Worm (Caenorhabditis elegans) whole organism, early embryonic: ENCODE measurements around the gene C54F6.19.

ENCODE experiments used
- B0310.2 ChIP-seq: sonication (generic microtip); optimal IDR thresholded peaks from 2 replicates; lab custom pipeline; 2016; ENCODE audit warnings: mild to moderate bottlenecking, missing genetic modification characterization, missing compliant biosample characterization
- F13C5.2 ChIP-seq: sonication (generic microtip); optimal IDR thresholded peaks from 2 replicates; lab custom pipeline; 2017; ENCODE audit warnings: mild to moderate bottlenecking, missing genetic modification characterization, inconsistent platforms, missing compliant biosample characterization
- ama-1 ChIP-seq: fragments of 150-350 bp; optimal IDR thresholded peaks from 2 replicates; lab custom pipeline; 2014
- ceh-13 ChIP-seq: fragments of 200-800 bp; sonication (Bioruptor generic); optimal IDR thresholded peaks from 2 replicates; lab custom pipeline; 2018; ENCODE audit warnings: mild to moderate bottlenecking, missing genetic modification characterization, missing compliant biosample characterization
- ets-7 ChIP-seq: sonication (generic microtip); optimal IDR thresholded peaks from 2 replicates; lab custom pipeline; 2016; ENCODE audit warnings: missing genotype, missing genetic modification characterization, missing compliant biosample characterization
- hmg-4 ChIP-seq: fragments of 200-800 bp; sonication (Bioruptor generic); optimal IDR thresholded peaks from 2 replicates; lab custom pipeline; 2018; ENCODE audit warnings: mild to moderate bottlenecking, missing genetic modification characterization, missing compliant biosample characterization
- hnd-1 ChIP-seq: sonication (generic microtip); optimal IDR thresholded peaks from 2 replicates; lab custom pipeline; 2016; ENCODE audit warnings: missing genetic modification characterization, missing compliant biosample characterization
- scrt-1 ChIP-seq: fragments of 200-800 bp; sonication (Bioruptor generic); IDR thresholded peaks from 2 replicates; pipeline ENCODE4 v1.3.6; 2022; ENCODE audit warnings: missing genetic modification characterization, missing compliant biosample characterization
- sea-1 ChIP-seq: fragments of 200-800 bp; sonication (Bioruptor generic); conservative IDR thresholded peaks from 2 replicates; pipeline ENCODE4 v1.3.6; 2022; ENCODE audit warnings: missing genetic modification characterization, missing compliant biosample characterization
- tbx-37 ChIP-seq: fragments of 200-800 bp; sonication (Bioruptor generic); conservative IDR thresholded peaks from 2 replicates; pipeline ENCODE4 v1.3.6; 2022; ENCODE audit warnings: missing genetic modification reagents, missing genetic modification characterization, missing compliant biosample characterization

- no peak for TF ChIP-seq ets-7
- no peak for TF ChIP-seq ama-1
- TF ChIP-seq B0310.2 (tag; lab: Kevin White, UChicago), result no peak
- no peak for TF ChIP-seq hnd-1 (tag; lab: Kevin White, UChicago)
- no peak for TF ChIP-seq scrt-1 (GFP tag; lab: Robert Waterston, UW)
- TF ChIP-seq ceh-13 (GFP tag; lab: Kevin White, UChicago), result no peak
- no peak for TF ChIP-seq tbx-37
- no peak for TF ChIP-seq sea-1 (GFP tag; lab: Robert Waterston, UW)
- TF ChIP-seq F13C5.2 (tag; lab: Kevin White, UChicago), result no peak
- no peak for TF ChIP-seq hmg-4
Measured at ce11 chrV:7543728-7544127, 1.6 kb upstream of the C54F6.19 start.
